Fruit fly (Drosophila melanogaster) whole organism, embryonic: ENCODE data around the gene Dad1.

Experiments used
- ATbp ChIP-seq: fragments of 200-800 bp; sonication (Bioruptor generic); optimal IDR thresholded peaks from 2 replicates; lab custom pipeline; 2017; ENCODE audit warnings: missing biosample characterization, mild to moderate bottlenecking, missing genetic modification characterization, missing genetic modification reagents
- Bgb ChIP-seq: fragments of 200-800 bp; sonication (Bioruptor generic); IDR thresholded peaks from 2 replicates; pipeline ENCODE4 v1.3.6; 2022; ENCODE audit warnings: missing biosample characterization, missing genetic modification characterization; ENCODE audit not compliant: partially characterized antibody
- BtbVII ChIP-seq: fragments of 200-800 bp; sonication (Bioruptor generic); optimal IDR thresholded peaks from 3 replicates; lab custom pipeline; 2017; ENCODE audit warnings: missing biosample characterization, mild to moderate bottlenecking, missing genetic modification characterization
- CG10321 ChIP-seq: fragments of 200-800 bp; sonication (Bioruptor generic); IDR thresholded peaks from 2 replicates; pipeline ENCODE4 v1.3.6; 2022; ENCODE audit warnings: missing biosample characterization, missing genetic modification characterization
- CG11085 ChIP-seq: fragments of 200-800 bp; sonication (Bioruptor generic); IDR thresholded peaks from 2 replicates; pipeline ENCODE4 v1.3.6; 2022; ENCODE audit warnings: missing biosample characterization, missing genetic modification characterization
- CG11695 ChIP-seq: fragments of 200-800 bp; sonication (Bioruptor generic); IDR thresholded peaks from 3 replicates; pipeline ENCODE4 v1.3.6; 2022; ENCODE audit warnings: missing biosample characterization, missing genetic modification characterization
- CG12391 ChIP-seq: fragments of 200-800 bp; sonication (Bioruptor generic); optimal IDR thresholded peaks from 3 replicates; lab custom pipeline; 2018; ENCODE audit warnings: missing biosample characterization, mild to moderate bottlenecking, missing genetic modification characterization, moderate library complexity
- CG12659 ChIP-seq: fragments of 200-800 bp; sonication (Bioruptor generic); optimal IDR thresholded peaks from 3 replicates; lab custom pipeline; 2017; ENCODE audit warnings: mild to moderate bottlenecking, missing biosample characterization, missing genetic modification reagents, missing genetic modification characterization
- CG15601 ChIP-seq: fragments of 200-800 bp; sonication (Bioruptor generic); optimal IDR thresholded peaks from 3 replicates; lab custom pipeline; 2019; ENCODE audit warnings: missing biosample characterization, mild to moderate bottlenecking, missing genetic modification characterization, moderate library complexity
- CG16815 ChIP-seq: fragments of 200-800 bp; sonication (Bioruptor generic); optimal IDR thresholded peaks from 3 replicates; lab custom pipeline; 2017; ENCODE audit warnings: missing biosample characterization, mild to moderate bottlenecking, missing genetic modification characterization
- CG17385 ChIP-seq: fragments of 200-800 bp; sonication (Bioruptor generic); optimal IDR thresholded peaks from 3 replicates; lab custom pipeline; 2018; ENCODE audit warnings: missing biosample characterization, mild to moderate bottlenecking, missing genetic modification characterization
- CG18262 ChIP-seq: fragments of 200-800 bp; optimal IDR thresholded peaks from 3 replicates; lab custom pipeline; 2019; ENCODE audit warnings: missing biosample characterization, mild to moderate bottlenecking, missing genetic modification characterization, moderate library complexity
- CG18764 ChIP-seq: fragments of 200-800 bp; sonication (Bioruptor generic); optimal IDR thresholded peaks from 3 replicates; lab custom pipeline; 2016; ENCODE audit warnings: missing biosample characterization, missing genetic modification characterization
- CG2889 ChIP-seq: fragments of 200-800 bp; sonication (Bioruptor generic); IDR thresholded peaks from 3 replicates; pipeline ENCODE4 v1.3.6; 2022; ENCODE audit warnings: missing biosample characterization, missing genetic modification characterization
- CG32772 ChIP-seq: fragments of 200-800 bp; sonication (Bioruptor generic); IDR thresholded peaks from 2 replicates; pipeline ENCODE4 v1.3.6; 2022; ENCODE audit warnings: missing biosample characterization, missing genetic modification characterization
- CG4282 ChIP-seq: fragments of 200-800 bp; sonication (Bioruptor generic); optimal IDR thresholded peaks from 2 replicates; lab custom pipeline; 2016; ENCODE audit warnings: missing biosample characterization, missing genetic modification characterization
- CG5245 ChIP-seq: fragments of 200-800 bp; sonication (Bioruptor generic); optimal IDR thresholded peaks from 3 replicates; lab custom pipeline; 2016; ENCODE audit warnings: missing biosample characterization, missing genetic modification characterization
- CG6254 ChIP-seq: fragments of 200-800 bp; sonication (Bioruptor generic); optimal IDR thresholded peaks from 3 replicates; lab custom pipeline; 2017; ENCODE audit warnings: mild to moderate bottlenecking, missing biosample characterization, missing genetic modification reagents, missing genetic modification characterization
- CG6683 ChIP-seq: fragments of 200-800 bp; sonication (Bioruptor generic); optimal IDR thresholded peaks from 2 replicates; lab custom pipeline; 2017; ENCODE audit warnings: missing biosample characterization, mild to moderate bottlenecking, missing genetic modification characterization, missing genetic modification reagents
- CG6791 ChIP-seq: fragments of 200-800 bp; sonication (Bioruptor generic); IDR thresholded peaks from 3 replicates; pipeline ENCODE4 v1.3.6; 2022; ENCODE audit warnings: missing biosample characterization, missing genetic modification characterization; ENCODE audit not compliant: partially characterized antibody
- CG8924 ChIP-seq: fragments of 200-800 bp; optimal IDR thresholded peaks from 3 replicates; lab custom pipeline; 2019; ENCODE audit warnings: missing biosample characterization, mild to moderate bottlenecking, missing genetic modification characterization, moderate library complexity
- Dbx ChIP-seq: fragments of 200-800 bp; sonication (Bioruptor generic); IDR thresholded peaks from 3 replicates; pipeline ENCODE4 v1.3.6; 2022; ENCODE audit warnings: missing biosample characterization, missing genetic modification characterization
- Dip2 ChIP-seq: fragments of 200-800 bp; sonication (Bioruptor generic); IDR thresholded peaks from 2 replicates; pipeline ENCODE4 v1.3.6; 2022; ENCODE audit warnings: missing biosample characterization, missing genetic modification characterization
- Eip74EF ChIP-seq, 2 experiments: fragments of 200-800 bp in 1 of 2; fragments of >200 bp in 1 of 2; sonication (Bioruptor generic) in 1 of 2; optimal IDR thresholded peaks; 2 replicates each; lab custom pipeline; 2017 to 2019; ENCODE audit warnings: missing biosample characterization in 2 of 2, missing genetic modification characterization in 2 of 2, mild to moderate bottlenecking in 1 of 2, moderate library complexity in 1 of 2
- Ets65A ChIP-seq: fragments of 200-800 bp; sonication (Bioruptor generic); peaks from one replicate; lab custom pipeline; 2016; ENCODE audit warnings: missing biosample characterization, missing genetic modification characterization
- Hr3 ChIP-seq: fragments of 200-800 bp; sonication (Bioruptor generic); optimal IDR thresholded peaks from 3 replicates; lab custom pipeline; 2016; ENCODE audit warnings: missing biosample characterization, missing genetic modification characterization
- Lim3 ChIP-seq: fragments of 200-800 bp; sonication (Bioruptor generic); IDR thresholded peaks from 2 replicates; pipeline ENCODE4 v1.3.6; 2022; ENCODE audit warnings: missing biosample characterization, missing genetic modification characterization
- Mes4 ChIP-seq: fragments of 200-800 bp; sonication (Bioruptor generic); optimal IDR thresholded peaks from 2 replicates; lab custom pipeline; 2016; ENCODE audit warnings: missing biosample characterization, missing genetic modification characterization
- Mrtf ChIP-seq: fragments of 200-800 bp; sonication (Bioruptor generic); IDR thresholded peaks from 3 replicates; pipeline ENCODE4 v1.3.6; 2022; ENCODE audit warnings: missing biosample characterization, missing genetic modification characterization
- Opbp ChIP-seq: fragments of 200-800 bp; sonication (Bioruptor generic); IDR thresholded peaks from 3 replicates; pipeline ENCODE4 v1.3.6; 2022; ENCODE audit warnings: missing biosample characterization, missing genetic modification characterization; ENCODE audit not compliant: partially characterized antibody
- Poxn ChIP-seq: fragments of 200-800 bp; sonication (Bioruptor generic); IDR thresholded peaks from 2 replicates; pipeline ENCODE4 v1.3.6; 2022; ENCODE audit warnings: missing biosample characterization, missing genetic modification characterization
- Ravus ChIP-seq: fragments of 200-800 bp; sonication (Bioruptor generic); IDR thresholded peaks from 2 replicates; pipeline ENCODE4 v1.3.6; 2022; ENCODE audit warnings: missing biosample characterization, missing genetic modification characterization
- Stat92E ChIP-seq, 3 experiments: fragments of >200 bp in 2 of 3; fragments of 200-800 bp in 1 of 3; sonication (Bioruptor generic) in 1 of 3; optimal IDR thresholded peaks; 2 replicates each; lab custom pipeline; 2017 to 2019; ENCODE audit warnings: missing biosample characterization in 3 of 3, missing genetic modification characterization in 3 of 3, mild to moderate bottlenecking in 1 of 3, moderate library complexity in 1 of 3
- YL-1 ChIP-seq: fragments of 200-800 bp; sonication (Bioruptor generic); optimal IDR thresholded peaks from 3 replicates; lab custom pipeline; 2017; ENCODE audit warnings: missing biosample characterization, mild to moderate bottlenecking, missing genetic modification characterization
- al ChIP-seq: fragments of 200-800 bp; sonication (Bioruptor generic); IDR thresholded peaks from 2 replicates; pipeline ENCODE4 v1.3.6; 2022; ENCODE audit warnings: missing biosample characterization, missing genetic modification characterization
- bbx ChIP-seq: fragments of 200-800 bp; sonication (Bioruptor generic); IDR thresholded peaks from 2 replicates; pipeline ENCODE4 v1.3.6; 2022; ENCODE audit warnings: missing biosample characterization, missing genetic modification characterization; ENCODE audit not compliant: partially characterized antibody
- danr ChIP-seq: fragments of 200-800 bp; sonication (Bioruptor generic); IDR thresholded peaks from 2 replicates; pipeline ENCODE4 v1.3.6; 2022; ENCODE audit warnings: missing biosample characterization, missing genetic modification characterization
- dysf ChIP-seq: fragments of 200-800 bp; sonication (Bioruptor generic); IDR thresholded peaks from 3 replicates; pipeline ENCODE4 v1.3.6; 2022; ENCODE audit warnings: missing biosample characterization, missing genetic modification characterization
- fd3F ChIP-seq: fragments of 200-800 bp; sonication (Bioruptor generic); optimal IDR thresholded peaks from 2 replicates; lab custom pipeline; 2018; ENCODE audit warnings: missing biosample characterization, mild to moderate bottlenecking, missing genetic modification characterization, moderate library complexity
- hth ChIP-seq: fragments of >200 bp; optimal IDR thresholded peaks from 2 replicates; lab custom pipeline; 2017; ENCODE audit warnings: inconsistent platforms
- ind ChIP-seq: fragments of 200-800 bp; sonication (Bioruptor generic); optimal IDR thresholded peaks from 3 replicates; lab custom pipeline; 2016; ENCODE audit warnings: missing biosample characterization, missing genetic modification characterization
- kni ChIP-seq: fragments of 200-800 bp; sonication (Bioruptor generic); optimal IDR thresholded peaks from 3 replicates; lab custom pipeline; 2017; ENCODE audit warnings: mild to moderate bottlenecking, missing biosample characterization, missing genetic modification reagents, missing genetic modification characterization
- mirr ChIP-seq: fragments of 200-800 bp; sonication (Bioruptor generic); optimal IDR thresholded peaks from 3 replicates; lab custom pipeline; 2018; ENCODE audit warnings: missing biosample characterization, mild to moderate bottlenecking, missing genetic modification characterization
- odd ChIP-seq: fragments of 200-800 bp; sonication (Bioruptor generic); optimal IDR thresholded peaks from 2 replicates; lab custom pipeline; 2017; ENCODE audit warnings: missing biosample characterization, mild to moderate bottlenecking, missing genetic modification characterization
- rib ChIP-seq: fragments of 200-800 bp; sonication (Bioruptor generic); IDR thresholded peaks from 2 replicates; pipeline ENCODE4 v1.3.6; 2022; ENCODE audit warnings: missing biosample characterization, missing genetic modification characterization
- schlank ChIP-seq: fragments of 200-800 bp; sonication (Bioruptor generic); optimal IDR thresholded peaks from 2 replicates; lab custom pipeline; 2018; ENCODE audit warnings: missing biosample characterization, mild to moderate bottlenecking, missing genetic modification characterization
- sqz ChIP-seq: fragments of 200-800 bp; sonication (Bioruptor generic); optimal IDR thresholded peaks from 3 replicates; lab custom pipeline; 2018; ENCODE audit warnings: missing biosample characterization, mild to moderate bottlenecking, missing genetic modification characterization
- sr ChIP-seq: fragments of 200-800 bp; sonication (Bioruptor generic); IDR thresholded peaks from 3 replicates; pipeline ENCODE4 v1.3.6; 2022; ENCODE audit warnings: missing biosample characterization, missing genetic modification characterization
- tio ChIP-seq: fragments of 200-800 bp; sonication (Bioruptor generic); optimal IDR thresholded peaks from 2 replicates; lab custom pipeline; 2017; ENCODE audit warnings: missing biosample characterization, missing genetic modification characterization, inconsistent platforms
- tx ChIP-seq: fragments of 200-800 bp; sonication (Bioruptor generic); optimal IDR thresholded peaks from 2 replicates; lab custom pipeline; 2016; ENCODE audit warnings: missing biosample characterization, missing genetic modification characterization
- unpg ChIP-seq: fragments of 200-800 bp; sonication (Bioruptor generic); optimal IDR thresholded peaks from 3 replicates; lab custom pipeline; 2018; ENCODE audit warnings: missing biosample characterization, mild to moderate bottlenecking, missing genetic modification characterization, moderate library complexity

Dad1 gene

dm6 chr2L:8382646-8383045 is 1.3 kb downstream of the Dad1 start, which contains the start of the genes CG13392 and Rcd4 (continued):
- TF ChIP-seq Lim3 (GFP tag; lab: Robert Waterston, UW) (no peak), Dip2 (GFP tag; lab: Robert Waterston, UW) (no peak), YL-1 (GFP tag; lab: Kevin White, UChicago) (peak; percentile 71), CG12391 (tag; lab: Kevin White, UChicago) (peak; percentile 47), CG11695 (GFP tag; lab: Robert Waterston, UW) (no peak; the same call in 2 of the 3 replicates), CG15601 (peak; percentile 14), al (GFP tag; lab: Robert Waterston, UW) (peak; percentile 24; the same call in 1 of the 2 replicates), Eip74EF (GFP tag; optimal IDR thresholded peaks at IDR 0.05; lab: Kevin White, UChicago) (no peak), kni (GFP tag; lab: Kevin White, UChicago) (peak; percentile 64), odd (GFP tag; lab: Kevin White, UChicago) (no peak), Bgb (GFP tag; lab: Robert Waterston, UW) (peak; percentile 72), CG6254 (GFP tag; lab: Kevin White, UChicago) (peak; percentile 24), sr (GFP tag; lab: Robert Waterston, UW) (no peak), sqz (no peak), Ets65A (GFP tag; lab: Kevin White, UChicago) (peak; percentile 97), fd3F (GFP tag; lab: Kevin White, UChicago) (peak; percentile 16), hth (no peak), CG18262 (tag; lab: Kevin White, UChicago) (peak; percentile 29), CG4282 (GFP tag; lab: Kevin White, UChicago) (peak; percentile 79), rib (peak; percentile 76), tx (GFP tag; lab: Kevin White, UChicago) (peak; percentile 67), bbx (GFP tag; lab: Robert Waterston, UW) (peak; percentile 79), Opbp (GFP tag; lab: Robert Waterston, UW) (peak; percentile 77; the same call in 2 of the 3 replicates), dysf (GFP tag; lab: Robert Waterston, UW) (peak; percentile 72), schlank (peak; percentile 62), CG18764 (peak; percentile 70), tio (GFP tag; lab: Kevin White, UChicago) (no peak), CG11085 (GFP tag; lab: Robert Waterston, UW) (peak; percentile 61; the same call in 1 of the 2 replicates), CG6791 (peak; percentile 73), mirr (GFP tag; lab: Kevin White, UChicago) (peak; percentile 65), unpg (GFP tag; lab: Kevin White, UChicago) (peak; percentile 49), Dbx (GFP tag; lab: Robert Waterston, UW) (peak; percentile 71), CG32772 (GFP tag; lab: Robert Waterston, UW) (peak; percentile 15; the same call in 1 of the 2 replicates), CG10321 (GFP tag; lab: Robert Waterston, UW) (no peak), CG5245 (GFP tag; lab: Kevin White, UChicago) (peak; percentile 40), CG16815 (GFP tag; lab: Kevin White, UChicago) (peak; percentile 24), Poxn (GFP tag; lab: Robert Waterston, UW) (no peak), CG6683 (GFP tag; lab: Kevin White, UChicago) (peak; percentile 32), Mes4 (GFP tag; lab: Kevin White, UChicago) (no peak), CG12659 (GFP tag; lab: Kevin White, UChicago) (peak; percentile 84), CG17385 (GFP tag; lab: Kevin White, UChicago) (peak; percentile 65), ind (GFP tag; lab: Kevin White, UChicago) (peak; percentile 68), ATbp (GFP tag; lab: Kevin White, UChicago) (no peak), Ravus (GFP tag; lab: Robert Waterston, UW) (no peak), Mrtf (GFP tag; lab: Robert Waterston, UW) (0 out of 3 replicates have a peak, but pooled peaks have one; percentile 34), CG2889 (no peak), Stat92E (GFP tag; optimal IDR thresholded peaks at IDR 0.05; lab: Kevin White, UChicago) (peak in 1 of 3 experiments; percentile 61), BtbVII (GFP tag; lab: Kevin White, UChicago) (no peak), CG8924 (tag; lab: Kevin White, UChicago) (peak; percentile 20), danr (GFP tag; lab: Robert Waterston, UW) (no peak), Hr3 (GFP tag; lab: Kevin White, UChicago) (peak; percentile 25)
